Worm (Caenorhabditis elegans): ENCODE data around the gene sec-22.

sec-22 gene

ce11 chrX:1021835-1022311, 13.5 kb upstream of the sec-22 start:
- TF ChIP-seq sma-3 (GFP tag; optimal IDR thresholded peaks at IDR 0.05): no peak
- peak in 1 of 2 experiments; percentile 9 for TF ChIP-seq lsy-2 (tag; optimal IDR thresholded peaks at IDR 0.05)
- no peak for TF ChIP-seq ztf-11 (tag; optimal IDR thresholded peaks at IDR 0.05)
- peak; percentile 68 for TF ChIP-seq nhr-129 (tag; optimal IDR thresholded peaks at IDR 0.05)
- peak; percentile 74 for TF ChIP-seq unc-55 (GFP tag; optimal IDR thresholded peaks at IDR 0.05)
- peak; percentile 2 for TF ChIP-seq mab-5 (tag; optimal IDR thresholded peaks at IDR 0.05)

ce11 chrX:1025010-1025409, 10.3 kb upstream of the sec-22 start, which contains the start of gene F55A4.3:
F55A4.3 (minus strand) TSS chrX:1025110.
- no peak for TF ChIP-seq nhr-77 (tag; optimal IDR thresholded peaks at IDR 0.05)
- TF ChIP-seq ceh-16 (tag; optimal IDR thresholded peaks at IDR 0.05): no peak
- TF ChIP-seq snpc-4 (tag; optimal IDR thresholded peaks at IDR 0.05): no peak
- TF ChIP-seq nhr-237 (tag; optimal IDR thresholded peaks at IDR 0.05): no peak
- no peak for TF ChIP-seq ztf-11 (tag; optimal IDR thresholded peaks at IDR 0.05)

- TF ChIP-seq nhr-11 (tag; optimal IDR thresholded peaks at IDR 0.05) (no peak), nhr-129 (tag; optimal IDR thresholded peaks at IDR 0.05) (peak; percentile 17), mab-5 (tag; optimal IDR thresholded peaks at IDR 0.05) (no peak), snpc-4 (tag; optimal IDR thresholded peaks at IDR 0.05) (no peak), ama-1 (optimal IDR thresholded peaks at IDR 0.05) (no peak), C34F6.9 (tag; optimal IDR thresholded peaks at IDR 0.05) (no peak), sma-3 (GFP tag; optimal IDR thresholded peaks at IDR 0.05) (peak; percentile 54), nhr-21 (tag; optimal IDR thresholded peaks at IDR 0.05) (peak; percentile 71), nhr-77 (tag; optimal IDR thresholded peaks at IDR 0.05) (no peak), sem-4 (tag; optimal IDR thresholded peaks at IDR 0.05) (no peak), nhr-237 (tag; optimal IDR thresholded peaks at IDR 0.05) (no peak), egl-27 (tag; optimal IDR thresholded peaks at IDR 0.05) (no peak), nhr-6 (tag; optimal IDR thresholded peaks at IDR 0.05) (no peak), elt-1 (tag; optimal IDR thresholded peaks at IDR 0.05) (no peak), skn-1 (tag; optimal IDR thresholded peaks at IDR 0.05) (no peak), peb-1 (tag; optimal IDR thresholded peaks at IDR 0.05) (no peak), fos-1 (tag; optimal IDR thresholded peaks at IDR 0.05) (no peak), aly-2 (tag; optimal IDR thresholded peaks at IDR 0.05) (no peak), gmeb-1 (tag; optimal IDR thresholded peaks at IDR 0.05) (peak; percentile 19), lin-11 (tag; optimal IDR thresholded peaks at IDR 0.05) (no peak), Y55F3AM.14 (GFP tag; optimal IDR thresholded peaks at IDR 0.05) (no peak), nhr-23 (tag; optimal IDR thresholded peaks at IDR 0.05) (no peak), nhr-25 (tag; optimal IDR thresholded peaks at IDR 0.05) (peak; percentile 77), elt-3 (tag; optimal IDR thresholded peaks at IDR 0.05) (no peak), sma-9 (GFP tag; optimal IDR thresholded peaks at IDR 0.05) (peak; percentile 44), sma-9 (tag; optimal IDR thresholded peaks at IDR 0.05) (no peak), ztf-11 (tag; optimal IDR thresholded peaks at IDR 0.05) (no peak), nhr-12 (tag; optimal IDR thresholded peaks at IDR 0.05) (no peak), unc-39 (tag; optimal IDR thresholded peaks at IDR 0.05) (no peak), lin-13 (GFP tag; optimal IDR thresholded peaks at IDR 0.05) (no peak), nhr-10 (tag; optimal IDR thresholded peaks at IDR 0.05) (no peak), lin-39 (tag; optimal IDR thresholded peaks at IDR 0.05) (no peak), ztf-1 (GFP tag; conservative IDR thresholded peaks at IDR 0.05) (no peak), ztf-4 (tag; optimal IDR thresholded peaks at IDR 0.05) (no peak), alr-1 (tag; optimal IDR thresholded peaks at IDR 0.05) (no peak), lsy-2 (tag; optimal IDR thresholded peaks at IDR 0.05) (no peak), R02D3.7 (tag; optimal IDR thresholded peaks at IDR 0.05) (no peak), dmd-4 (tag; optimal IDR thresholded peaks at IDR 0.05) (no peak), F13H6.1 (tag; optimal IDR thresholded peaks at IDR 0.05) (no peak), ceh-16 (tag; optimal IDR thresholded peaks at IDR 0.05) (no peak), blmp-1 (tag; optimal IDR thresholded peaks at IDR 0.05; ENCODE audit: insufficient read depth) (no peak), unc-55 (GFP tag; optimal IDR thresholded peaks at IDR 0.05) (no peak), ZK546.5 (tag; optimal IDR thresholded peaks at IDR 0.05) (no peak), unc-62 (GFP tag; optimal IDR thresholded peaks at IDR 0.05) (no peak), mdl-1 (tag; optimal IDR thresholded peaks at IDR 0.05) (no peak), crh-2 (tag; optimal IDR thresholded peaks at IDR 0.05) (peak; percentile 54), ceh-82 (tag; optimal IDR thresholded peaks at IDR 0.05) (no peak), zag-1 (tag; optimal IDR thresholded peaks at IDR 0.05) (no peak), mbf-1 (tag; optimal IDR thresholded peaks at IDR 0.05) (no peak)
These were observed 8.6 kb upstream of the sec-22 start for ce11 chrX:1026722-1027121.
